Worm (Caenorhabditis elegans) whole organism, young adult: ENCODE measurements around the gene F23F1.6.

Experiments used
- ekl-4 ChIP-seq: fragments of 200-800 bp; sonication (Bioruptor generic); IDR thresholded peaks from 2 replicates; pipeline ENCODE4 v1.3.6; 2022; ENCODE audit warnings: missing genetic modification reagents, missing genetic modification characterization, missing compliant biosample characterization
- hsf-1 ChIP-seq: fragments of 200-800 bp; sonication (Bioruptor generic); IDR thresholded peaks from 2 replicates; pipeline ENCODE4 v1.3.6; 2022; ENCODE audit warnings: missing genetic modification reagents, missing genetic modification characterization, missing compliant biosample characterization
- mcd-1 ChIP-seq: fragments of 200-800 bp; sonication (Bioruptor generic); IDR thresholded peaks from 2 replicates; pipeline ENCODE4 v1.3.6; 2022; ENCODE audit warnings: missing genetic modification reagents, missing genetic modification characterization, missing compliant biosample characterization

The F23F1.6 gene

ce11 chrII:586-985 is 36.5 kb downstream of the F23F1.6 start (continued):
- TF ChIP-seq hsf-1 (no peak), mcd-1 (GFP tag; lab: Robert Waterston, UW) (no peak), ekl-4 (GFP tag; lab: Robert Waterston, UW) (no peak)
